Fruit fly (Drosophila melanogaster): ENCODE data around the gene Taf4.

The Taf4 gene

dm6 chr3L:16113607-16114337 lies 760 bp downstream of the Taf4 start (continued):
- no peak for TF ChIP-seq D (optimal IDR thresholded peaks at IDR 0.05)
- peak; percentile 58 for TF ChIP-seq D (GFP tag; optimal IDR thresholded peaks at IDR 0.05)
- peak; percentile 46 for TF ChIP-seq HLHmδ (GFP tag; optimal IDR thresholded peaks at IDR 0.05)
- TF ChIP-seq Side (GFP tag; optimal IDR thresholded peaks at IDR 0.05): peak; percentile 89
- peak; percentile 50 for TF ChIP-seq CG8089 (GFP tag; optimal IDR thresholded peaks at IDR 0.05)
- TF ChIP-seq Sry-β (GFP tag; optimal IDR thresholded peaks at IDR 0.05): no peak
- peak; percentile 72 for TF ChIP-seq sisA (GFP tag; IDR thresholded peaks at IDR 0.05)
- 0 out of 2 replicates have a peak, but pooled peaks have one; percentile 50 for TF ChIP-seq sens-2 (GFP tag; IDR thresholded peaks at IDR 0.05)
- TF ChIP-seq CG15073 (GFP tag; optimal IDR thresholded peaks at IDR 0.05): peak; percentile 32
- peak; percentile 75 for TF ChIP-seq HLH3B (GFP tag; IDR thresholded peaks at IDR 0.05)
- peak; percentile 59 for TF ChIP-seq trem (tag; optimal IDR thresholded peaks at IDR 0.05)
- no peak for TF ChIP-seq Hr78 (GFP tag; optimal IDR thresholded peaks at IDR 0.05)
- TF ChIP-seq Jarid2 (GFP tag; optimal IDR thresholded peaks at IDR 0.05): no peak
- TF ChIP-seq CG17359 (tag; optimal IDR thresholded peaks at IDR 0.05): peak; percentile 73
- no peak for TF ChIP-seq CG15269 (tag; optimal IDR thresholded peaks at IDR 0.05)
- peak; percentile 63 for TF ChIP-seq corto (GFP tag; optimal IDR thresholded peaks at IDR 0.05)
- TF ChIP-seq disco-r (GFP tag; optimal IDR thresholded peaks at IDR 0.05): peak; percentile 69
- no peak for TF ChIP-seq CG7839 (tag; optimal IDR thresholded peaks at IDR 0.05)
- TF ChIP-seq luna (GFP tag; optimal IDR thresholded peaks at IDR 0.05): peak; percentile 79
- no peak for TF ChIP-seq gfzf (GFP tag; optimal IDR thresholded peaks at IDR 0.05)
- peak; percentile 75 for TF ChIP-seq stc (GFP tag; IDR thresholded peaks at IDR 0.05)
- TF ChIP-seq bcd (GFP tag; optimal IDR thresholded peaks at IDR 0.05): peak; percentile 84
- peak; percentile 72 for TF ChIP-seq fd3F (GFP tag; optimal IDR thresholded peaks at IDR 0.05)
- TF ChIP-seq Ets97D (GFP tag; optimal IDR thresholded peaks at IDR 0.05): peak; percentile 92
- TF ChIP-seq CG31365 (tag; optimal IDR thresholded peaks at IDR 0.05): peak; percentile 69
- TF ChIP-seq CG11085 (GFP tag; IDR thresholded peaks at IDR 0.05): 0 out of 2 replicates have a peak, but pooled peaks have one; percentile 65
- TF ChIP-seq CG13296 (GFP tag; optimal IDR thresholded peaks at IDR 0.05): no peak
- peak; percentile 94 for TF ChIP-seq lilli (GFP tag; optimal IDR thresholded peaks at IDR 0.05)
- peak; percentile 68 for TF ChIP-seq Adf1 (GFP tag; IDR thresholded peaks at IDR 0.05)
- TF ChIP-seq CG17568 (GFP tag; optimal IDR thresholded peaks at IDR 0.05): no peak
- peak; percentile 94 for TF ChIP-seq lbe (GFP tag; optimal IDR thresholded peaks at IDR 0.05)
- no peak for TF ChIP-seq CG8281 (tag; optimal IDR thresholded peaks at IDR 0.05)
- peak; percentile 18; the same call in 1 of the 3 replicates for TF ChIP-seq CG11560 (tag; IDR thresholded peaks at IDR 0.05)
- peak; percentile 57 for TF ChIP-seq CG16815 (GFP tag; optimal IDR thresholded peaks at IDR 0.05)
- peak; percentile 86 for TF ChIP-seq unpg (GFP tag; optimal IDR thresholded peaks at IDR 0.05)
- TF ChIP-seq org-1 (GFP tag; optimal IDR thresholded peaks at IDR 0.05): peak; percentile 76
- TF ChIP-seq ap (GFP tag; IDR thresholded peaks at IDR 0.05): peak; percentile 57
- peak; percentile 90 for TF ChIP-seq CG30403 (GFP tag; optimal IDR thresholded peaks at IDR 0.05)
- no peak for TF ChIP-seq hth (optimal IDR thresholded peaks at IDR 0.05)
- TF ChIP-seq ab (GFP tag; optimal IDR thresholded peaks at IDR 0.05): peak; percentile 51
- TF ChIP-seq Fer3 (tag; optimal IDR thresholded peaks at IDR 0.05): no peak
- peak; percentile 51 for TF ChIP-seq CG6272 (GFP tag; IDR thresholded peaks at IDR 0.05)
- no peak; the same call in 1 of the 3 replicates for TF ChIP-seq CG17361 (GFP tag; IDR thresholded peaks at IDR 0.05)
- TF ChIP-seq Dp (GFP tag; optimal IDR thresholded peaks at IDR 0.05): peak; percentile 51
- TF ChIP-seq CG14860 (GFP tag; IDR thresholded peaks at IDR 0.05; ENCODE audit: partially characterized antibody): peak; percentile 32; the same call in 1 of the 3 replicates
- peak; percentile 90 for TF ChIP-seq Rfx (GFP tag; IDR thresholded peaks at IDR 0.05)
- peak; percentile 88 for TF ChIP-seq chm (GFP tag; IDR thresholded peaks at IDR 0.05)
- peak; percentile 87 for TF ChIP-seq CG1603 (tag; optimal IDR thresholded peaks at IDR 0.05)
- no peak for TF ChIP-seq CG3995 (GFP tag; optimal IDR thresholded peaks at IDR 0.05)
- TF ChIP-seq p53 (GFP tag; optimal IDR thresholded peaks at IDR 0.05): peak; percentile 72

All from whole organism, embryonic.